Fruit fly (Drosophila melanogaster) whole organism, adult: Measurements from ENCODE around the gene Prp4k.

Source experiments
- CG11617 ChIP-seq: fragments of 200-800 bp; sonication (Bioruptor generic); optimal IDR thresholded peaks from 2 replicates; lab custom pipeline; 2017; ENCODE audit warnings: mild to moderate bottlenecking, missing biosample characterization, missing genetic modification reagents, missing genetic modification characterization
- CG12768 ChIP-seq: fragments of 200-800 bp; sonication (Bioruptor generic); optimal IDR thresholded peaks from 2 replicates; lab custom pipeline; 2017; ENCODE audit warnings: missing biosample characterization, missing genetic modification characterization, mild to moderate bottlenecking, moderate library complexity, missing genetic modification reagents
- CG14711 ChIP-seq: fragments of 200-800 bp; sonication (Bioruptor generic); optimal IDR thresholded peaks from 2 replicates; lab custom pipeline; 2018; ENCODE audit warnings: missing biosample characterization, mild to moderate bottlenecking, missing genetic modification characterization, moderate library complexity
- CG1620 ChIP-seq: fragments of 200-800 bp; sonication (Bioruptor generic); optimal IDR thresholded peaks from 2 replicates; lab custom pipeline; 2016; ENCODE audit warnings: missing biosample characterization, missing genetic modification characterization
- CG33017 ChIP-seq: fragments of 200-800 bp; sonication (Bioruptor generic); optimal IDR thresholded peaks from 2 replicates; lab custom pipeline; 2018; ENCODE audit warnings: missing biosample characterization, mild to moderate bottlenecking, missing genetic modification characterization, moderate library complexity
- CG5204 ChIP-seq: fragments of 200-800 bp; sonication (Bioruptor generic); optimal IDR thresholded peaks from 2 replicates; lab custom pipeline; 2016; ENCODE audit warnings: missing biosample characterization, missing genetic modification characterization
- CG7045 ChIP-seq: fragments of 200-800 bp; sonication (Bioruptor generic); optimal IDR thresholded peaks from 2 replicates; lab custom pipeline; 2017; ENCODE audit warnings: missing biosample characterization, mild to moderate bottlenecking, missing genetic modification characterization
- CG7101 ChIP-seq: fragments of 200-800 bp; sonication (Bioruptor generic); optimal IDR thresholded peaks from 2 replicates; lab custom pipeline; 2018; ENCODE audit warnings: missing biosample characterization, mild to moderate bottlenecking, missing genetic modification characterization, moderate library complexity
- Clk ChIP-seq: fragments of 200-800 bp; sonication (Bioruptor generic); optimal IDR thresholded peaks from 2 replicates; lab custom pipeline; 2017; ENCODE audit warnings: missing biosample characterization, missing genetic modification characterization
- Crg-1 ChIP-seq: fragments of 200-800 bp; sonication (Bioruptor generic); optimal IDR thresholded peaks from 2 replicates; lab custom pipeline; 2016; ENCODE audit warnings: missing biosample characterization, missing genetic modification characterization
- Hr96 ChIP-seq: fragments of 200-800 bp; sonication (Bioruptor generic); optimal IDR thresholded peaks from 2 replicates; lab custom pipeline; 2016; ENCODE audit warnings: missing biosample characterization, missing genetic modification characterization
- Mnt ChIP-seq: fragments of 200-800 bp; sonication (Bioruptor generic); optimal IDR thresholded peaks from 2 replicates; lab custom pipeline; 2016; ENCODE audit warnings: missing biosample characterization, mild to moderate bottlenecking, missing genetic modification characterization
- bab1 ChIP-seq: fragments of 200-800 bp; sonication (Bioruptor generic); optimal IDR thresholded peaks from 3 replicates; lab custom pipeline; 2019; ENCODE audit warnings: missing biosample characterization, mild to moderate bottlenecking, missing genetic modification characterization, moderate library complexity
- cic ChIP-seq: fragments of 200-800 bp; sonication (Bioruptor generic); optimal IDR thresholded peaks from 2 replicates; lab custom pipeline; 2017; ENCODE audit warnings: missing biosample characterization, mild to moderate bottlenecking, missing genetic modification characterization, moderate library complexity
- cnc ChIP-seq, 2 experiments: fragments of >200 bp; optimal IDR thresholded peaks; 2 replicates each; lab custom pipeline; 2017
- kay ChIP-seq: fragments of 200-800 bp; sonication (Bioruptor generic); peaks from one replicate; lab custom pipeline; 2016; ENCODE audit warnings: missing biosample characterization, missing genetic modification characterization, borderline replicate concordance
- ovo ChIP-seq: fragments of 200-800 bp; sonication (Bioruptor generic); optimal IDR thresholded peaks from 2 replicates; lab custom pipeline; 2016; ENCODE audit warnings: missing biosample characterization, missing genetic modification characterization
- pad ChIP-seq: fragments of 200-800 bp; sonication (Bioruptor generic); optimal IDR thresholded peaks from 3 replicates; lab custom pipeline; 2017; ENCODE audit warnings: missing biosample characterization, missing genetic modification characterization, mild to moderate bottlenecking, moderate library complexity, missing genetic modification reagents
- tj ChIP-seq: fragments of 200-800 bp; sonication (Bioruptor generic); optimal IDR thresholded peaks from 3 replicates; lab custom pipeline; 2017; ENCODE audit warnings: missing biosample characterization, mild to moderate bottlenecking, missing genetic modification characterization, moderate library complexity
- toe ChIP-seq: fragments of 200-800 bp; sonication (Bioruptor generic); optimal IDR thresholded peaks from 2 replicates; lab custom pipeline; 2016; ENCODE audit warnings: missing biosample characterization, missing genetic modification characterization

Prp4k gene

DNA sequence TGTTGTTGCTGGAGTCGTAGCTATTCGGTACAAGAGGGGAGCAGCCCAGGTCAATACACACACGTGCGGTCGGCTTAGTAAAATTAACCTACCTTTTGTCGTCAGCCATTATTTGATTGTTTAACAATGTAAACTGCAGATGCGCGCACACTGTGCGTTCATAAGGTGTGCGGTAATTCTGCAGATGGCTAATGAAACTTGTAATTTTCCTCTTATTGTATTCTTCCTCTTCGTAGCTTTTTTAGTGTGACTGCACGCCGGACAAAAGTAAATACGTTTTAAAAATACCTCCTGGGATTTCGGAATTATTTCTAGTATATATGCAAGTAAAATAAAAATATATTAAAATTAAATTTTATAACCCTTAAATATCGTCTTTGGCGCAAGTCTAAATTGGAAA is at the start of gene Prp4k:
Prp4k (minus strand) TSS at position 258 of the 400 bp plus-strand sequence.
- TF ChIP-seq CG11617 (GFP tag; lab: Kevin White, UChicago) (no peak), tj (no peak), toe (GFP tag; lab: Kevin White, UChicago) (no peak), kay (GFP tag; lab: Kevin White, UChicago) (no peak), cnc (optimal IDR thresholded peaks at IDR 0.05; lab: Kevin White, UChicago) (no peak), Mnt (GFP tag; lab: Kevin White, UChicago) (peak; percentile 82), bab1 (GFP tag; lab: Kevin White, UChicago) (peak; percentile 36), Crg-1 (GFP tag; lab: Kevin White, UChicago) (no peak), CG14711 (tag; lab: Kevin White, UChicago) (no peak), CG5204 (no peak), cic (GFP tag; lab: Kevin White, UChicago) (no peak), CG1620 (GFP tag; lab: Kevin White, UChicago) (no peak), CG12768 (GFP tag; lab: Kevin White, UChicago) (no peak), pad (no peak)

DNA sequence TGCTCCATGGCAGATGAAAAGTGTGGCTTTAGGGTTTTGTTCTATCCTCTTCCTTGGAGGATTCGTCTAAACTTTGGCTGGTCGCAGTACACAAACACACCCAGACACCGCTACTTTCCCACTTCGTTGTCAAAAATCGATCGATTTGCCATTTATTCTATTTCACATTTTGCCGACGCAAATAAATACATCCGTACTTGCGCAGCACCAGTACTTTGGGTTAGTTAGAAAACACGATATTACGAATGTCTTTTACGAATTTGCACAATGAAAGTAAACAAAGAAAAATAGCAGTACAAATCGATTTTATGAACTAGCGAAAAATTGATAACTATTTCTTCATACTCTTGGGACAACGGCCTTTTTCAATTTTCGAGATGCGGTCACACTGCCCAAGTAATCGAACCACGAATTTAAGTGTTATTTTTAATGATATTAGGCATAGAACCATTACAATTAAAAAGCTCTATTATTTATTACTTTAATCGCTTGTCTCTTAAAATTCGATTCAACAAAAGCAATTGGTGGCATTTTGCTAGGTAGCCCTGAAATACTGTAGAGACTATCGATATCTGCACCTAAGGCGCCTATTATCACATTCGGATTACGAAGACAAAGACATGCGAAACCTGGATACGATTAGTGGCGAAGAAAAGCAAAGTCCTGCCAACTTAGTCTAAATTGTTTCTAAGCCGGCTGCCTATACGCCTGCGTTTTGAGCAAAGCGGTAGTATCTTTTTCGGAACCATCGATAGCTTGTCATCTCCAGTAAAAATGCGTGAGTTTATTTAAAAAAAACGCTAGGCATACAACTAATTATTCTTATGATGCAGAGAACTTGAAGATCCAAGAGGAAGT is 46.6 kb upstream of the Prp4k start, which contains the start of the genes DIP2 and wac:
DIP2 (minus strand) TSS at position 337 of the 858 bp plus-strand sequence.
wac (plus strand) TSS at position 559 of the 858 bp plus-strand sequence.
- no peak for TF ChIP-seq toe (GFP tag; lab: Kevin White, UChicago)
- no peak for TF ChIP-seq Hr96 (GFP tag; lab: Kevin White, UChicago)
- no peak for TF ChIP-seq CG5204
- peak; percentile 10 for TF ChIP-seq CG7045
- peak; percentile 69 for TF ChIP-seq CG11617 (GFP tag; lab: Kevin White, UChicago)
- TF ChIP-seq CG12768 (GFP tag; lab: Kevin White, UChicago), result peak; percentile 46
- peak; percentile 41 for TF ChIP-seq CG33017 (tag; lab: Kevin White, UChicago)
- TF ChIP-seq CG14711 (tag; lab: Kevin White, UChicago), result peak; percentile 71
- TF ChIP-seq CG1620 (GFP tag; lab: Kevin White, UChicago), result peak; percentile 68
- TF ChIP-seq Mnt (GFP tag; lab: Kevin White, UChicago), result peak; percentile 54
- TF ChIP-seq Crg-1 (GFP tag; lab: Kevin White, UChicago), result peak; percentile 59
- TF ChIP-seq ovo (GFP tag; lab: Kevin White, UChicago), result peak; percentile 43
- TF ChIP-seq kay (GFP tag; lab: Kevin White, UChicago), result no peak
- TF ChIP-seq cnc (optimal IDR thresholded peaks at IDR 0.05; lab: Kevin White, UChicago), result no peak
- peak; percentile 63 for TF ChIP-seq bab1 (GFP tag; lab: Kevin White, UChicago)
- TF ChIP-seq tj, result peak; percentile 54
- peak; percentile 48 for TF ChIP-seq pad
- no peak for TF ChIP-seq cic (GFP tag; lab: Kevin White, UChicago)
- peak; percentile 64 for TF ChIP-seq CG7101 (tag; lab: Kevin White, UChicago)
- no peak for TF ChIP-seq Clk (GFP tag; lab: Kevin White, UChicago)

DNA sequence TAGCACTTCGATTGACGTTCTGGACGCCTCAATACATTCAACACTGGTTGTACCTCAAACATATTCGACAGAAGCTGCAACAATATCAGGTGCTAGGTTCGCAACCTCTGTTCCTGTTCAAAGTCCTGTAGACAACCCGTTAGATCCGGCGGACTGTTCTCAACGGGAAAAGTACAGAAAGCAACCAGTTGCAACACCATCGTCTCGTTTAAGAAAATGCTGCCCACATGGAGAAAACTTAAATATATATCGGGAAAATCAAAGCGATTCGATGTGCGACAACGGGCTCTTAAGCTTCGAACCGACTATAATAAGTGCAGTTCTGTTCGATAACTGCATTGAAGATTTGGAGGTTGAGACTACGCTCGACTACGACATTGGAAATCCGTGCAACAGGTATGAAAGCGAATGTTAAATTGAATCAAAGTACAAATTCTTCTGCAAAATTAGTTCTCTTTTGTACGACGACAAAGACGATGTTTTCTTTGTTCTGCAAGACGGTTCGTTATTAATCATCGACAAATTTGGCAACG is 37.0 kb upstream of the Prp4k start:
- no peak for TF ChIP-seq ovo (GFP tag; lab: Kevin White, UChicago)
- no peak for TF ChIP-seq pad
- peak; percentile 30 for TF ChIP-seq CG12768 (GFP tag; lab: Kevin White, UChicago)
- no peak for TF ChIP-seq cic (GFP tag; lab: Kevin White, UChicago)
- no peak for TF ChIP-seq CG33017 (tag; lab: Kevin White, UChicago)
- no peak for TF ChIP-seq CG7045

DNA sequence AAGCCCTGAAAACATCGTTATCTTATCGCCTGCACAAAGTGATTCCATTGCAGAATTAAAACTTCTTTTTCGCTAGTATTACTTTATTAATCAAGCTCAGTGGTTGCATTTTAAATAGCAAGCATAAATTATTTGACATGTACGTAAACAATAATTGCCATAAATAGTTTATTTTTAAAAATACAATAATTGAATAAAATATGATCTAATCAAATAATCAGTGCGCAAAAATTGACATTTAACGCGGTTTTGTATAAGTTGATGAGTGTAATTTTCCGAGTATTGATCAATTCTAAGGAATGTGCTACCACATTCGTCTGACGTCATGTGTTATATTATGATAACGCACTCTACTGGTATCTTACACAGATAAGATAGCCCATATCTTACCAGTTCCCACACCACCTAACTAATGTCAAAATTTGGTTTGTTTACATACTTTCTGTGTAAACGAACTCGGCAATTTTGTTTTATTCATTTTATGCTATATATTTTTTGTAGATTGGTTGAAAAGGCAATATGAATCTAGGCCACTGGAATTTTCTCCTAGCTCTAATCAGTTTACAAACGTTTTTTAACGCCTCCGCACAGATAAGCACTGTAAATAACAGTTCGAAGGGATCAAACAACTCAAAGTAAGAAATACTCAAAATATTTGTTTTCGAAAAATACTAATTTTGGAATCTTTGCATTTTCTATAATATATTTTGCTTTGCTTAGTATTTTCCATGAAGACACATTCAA is 36.4 kb upstream of the Prp4k start, which contains the start of gene mthl14:
mthl14 (plus strand) TSS at position 10 of the 744 bp plus-strand sequence.
- peak; percentile 80 for TF ChIP-seq kay (GFP tag; lab: Kevin White, UChicago)
- TF ChIP-seq Crg-1 (GFP tag; lab: Kevin White, UChicago), result peak; percentile 22
- no peak for TF ChIP-seq Hr96 (GFP tag; lab: Kevin White, UChicago)
- peak; percentile 32 for TF ChIP-seq cic (GFP tag; lab: Kevin White, UChicago)
- no peak for TF ChIP-seq CG5204

DNA sequence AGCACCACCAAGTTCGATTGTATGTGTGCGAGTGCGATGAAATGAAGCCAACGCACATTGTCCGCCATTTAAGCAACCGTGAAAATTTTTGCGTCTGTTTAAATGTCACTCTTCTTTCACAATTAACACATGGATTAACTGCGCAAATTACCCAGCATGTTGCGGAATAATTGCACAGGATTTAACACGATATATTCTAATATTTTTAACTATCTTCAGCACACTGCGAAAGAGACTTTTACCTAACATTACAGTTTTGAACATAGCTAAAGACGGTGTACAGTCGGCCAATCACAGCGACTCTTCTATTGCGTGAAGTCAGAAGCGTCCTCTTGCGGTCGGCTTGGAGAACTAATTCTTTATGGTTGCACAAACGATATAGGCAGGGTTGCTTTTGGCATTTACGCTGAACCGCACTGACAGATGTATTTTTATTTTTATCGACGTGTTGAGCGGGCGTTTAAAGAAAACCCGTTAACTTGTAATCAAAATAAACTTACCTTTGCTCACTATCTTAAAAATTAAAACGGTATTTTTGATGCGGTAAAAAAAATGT is 35.5 kb upstream of the Prp4k start:
- TF ChIP-seq CG33017 (tag; lab: Kevin White, UChicago), result no peak
- TF ChIP-seq CG1620 (GFP tag; lab: Kevin White, UChicago), result peak; percentile 54
- peak; percentile 22 for TF ChIP-seq cic (GFP tag; lab: Kevin White, UChicago)
- no peak for TF ChIP-seq CG5204
- TF ChIP-seq CG12768 (GFP tag; lab: Kevin White, UChicago), result no peak
- TF ChIP-seq Clk (GFP tag; lab: Kevin White, UChicago), result peak; percentile 47
- peak; percentile 18 for TF ChIP-seq CG7045
- no peak for TF ChIP-seq cnc (optimal IDR thresholded peaks at IDR 0.05; lab: Kevin White, UChicago)
- TF ChIP-seq pad, result peak; percentile 34
- TF ChIP-seq CG11617 (GFP tag; lab: Kevin White, UChicago), result peak; percentile 43
- peak; percentile 63 for TF ChIP-seq CG7101 (tag; lab: Kevin White, UChicago)
- peak; percentile 83 for TF ChIP-seq CG14711 (tag; lab: Kevin White, UChicago)
- TF ChIP-seq Crg-1 (GFP tag; lab: Kevin White, UChicago), result peak; percentile 68
- no peak for TF ChIP-seq toe (GFP tag; lab: Kevin White, UChicago)
- peak; percentile 34 for TF ChIP-seq tj
- no peak for TF ChIP-seq Hr96 (GFP tag; lab: Kevin White, UChicago)
- peak; percentile 37 for TF ChIP-seq ovo (GFP tag; lab: Kevin White, UChicago)
- TF ChIP-seq bab1 (GFP tag; lab: Kevin White, UChicago), result peak; percentile 82
- TF ChIP-seq kay (GFP tag; lab: Kevin White, UChicago), result no peak
- TF ChIP-seq Mnt (GFP tag; lab: Kevin White, UChicago), result peak; percentile 74
